Worm (Caenorhabditis elegans) whole organism, dauer: Measurements from ENCODE around the gene F52E4.5.

Source experiments
- unc-62 ChIP-seq: sonication (generic microtip); optimal IDR thresholded peaks from 2 replicates; lab custom pipeline; 2017; ENCODE audit warnings: missing biosample characterization, missing genetic modification reagents, missing genetic modification characterization

F52E4.5 gene

DNA sequence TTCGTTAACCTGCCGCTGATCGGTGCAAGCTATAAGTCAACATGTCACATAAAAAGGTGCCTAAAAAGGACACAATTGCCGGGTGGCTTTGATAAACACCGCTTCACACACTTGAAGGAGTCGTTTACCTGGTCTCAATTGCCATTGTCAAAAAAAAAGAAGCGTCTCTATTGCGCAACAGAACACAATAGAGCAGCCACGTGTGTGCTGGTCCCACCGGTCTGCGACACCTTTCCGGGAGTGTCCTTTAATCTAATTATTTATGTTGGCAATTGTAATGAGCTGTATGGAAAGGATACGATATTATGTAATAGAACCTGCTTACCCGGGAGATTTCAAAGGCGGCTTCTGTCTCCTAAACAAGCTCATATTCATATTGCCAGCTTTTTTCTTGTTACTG lies 25.4 kb downstream of the F52E4.5 start:
- TF ChIP-seq unc-62 (GFP tag; lab: Kevin White, UChicago): no peak

DNA sequence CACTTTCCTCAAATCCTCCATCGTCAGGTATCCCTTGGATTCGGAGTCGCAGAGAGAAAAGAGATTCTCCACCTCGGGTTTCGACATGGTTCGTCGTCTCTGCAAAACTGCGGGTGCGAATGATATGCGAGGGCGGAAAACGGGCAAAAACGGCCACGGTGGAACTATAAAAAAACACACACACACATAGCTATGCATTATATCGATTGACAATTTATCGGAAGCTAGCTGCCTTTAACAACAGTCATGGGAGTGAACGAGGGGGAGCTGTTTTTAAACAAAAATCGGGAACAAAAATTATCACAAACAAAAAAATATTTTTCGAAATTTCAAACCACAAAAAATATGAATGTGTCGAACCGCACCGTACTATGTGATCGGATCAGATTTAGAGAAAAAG lies 27.8 kb downstream of the F52E4.5 start, which contains the start of gene rsef-1:
TSS of gene rsef-1 (minus strand) at position 101 of the 400 bp plus-strand sequence.
- no peak for TF ChIP-seq unc-62 (GFP tag; lab: Kevin White, UChicago)

DNA sequence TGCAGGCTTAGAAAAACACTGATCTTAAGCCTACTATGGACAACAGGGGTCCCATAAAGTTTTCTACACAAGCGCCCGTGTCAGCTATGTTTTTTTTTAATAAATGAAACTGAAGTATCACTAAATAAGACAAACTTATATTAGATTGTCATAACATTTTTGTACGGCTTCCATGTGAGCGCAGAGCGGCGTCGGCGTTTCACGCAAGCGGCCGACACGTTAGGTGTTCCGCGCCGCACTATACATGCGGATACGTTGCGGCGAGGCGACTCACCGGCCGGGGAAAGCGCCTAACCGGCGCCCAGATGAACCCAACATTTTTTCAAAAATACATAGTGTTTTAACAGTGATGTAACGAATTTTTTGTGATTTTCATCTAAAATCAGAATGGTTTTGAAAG lies 29.5 kb downstream of the F52E4.5 start:
- TF ChIP-seq unc-62 (GFP tag; lab: Kevin White, UChicago): no peak

DNA sequence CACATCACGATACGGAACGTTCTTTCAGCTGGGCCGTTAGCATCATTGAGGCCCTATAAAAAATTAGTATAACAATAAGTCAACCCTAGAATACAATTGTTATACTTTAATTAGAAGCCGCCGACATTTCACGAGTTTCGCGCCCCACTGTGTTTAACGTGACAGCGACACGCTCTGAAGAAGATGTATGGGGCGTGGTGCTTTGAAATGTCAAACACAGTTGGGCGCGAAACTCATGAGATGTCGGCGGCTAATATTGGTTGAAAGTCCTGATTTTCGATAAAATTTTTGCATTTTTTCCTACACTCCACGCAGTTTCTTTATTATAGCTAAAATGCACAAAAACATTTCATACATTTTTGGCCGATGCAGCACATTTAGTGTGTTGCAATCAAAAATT lies 31.0 kb downstream of the F52E4.5 start:
- TF ChIP-seq unc-62 (GFP tag; lab: Kevin White, UChicago): no peak

DNA sequence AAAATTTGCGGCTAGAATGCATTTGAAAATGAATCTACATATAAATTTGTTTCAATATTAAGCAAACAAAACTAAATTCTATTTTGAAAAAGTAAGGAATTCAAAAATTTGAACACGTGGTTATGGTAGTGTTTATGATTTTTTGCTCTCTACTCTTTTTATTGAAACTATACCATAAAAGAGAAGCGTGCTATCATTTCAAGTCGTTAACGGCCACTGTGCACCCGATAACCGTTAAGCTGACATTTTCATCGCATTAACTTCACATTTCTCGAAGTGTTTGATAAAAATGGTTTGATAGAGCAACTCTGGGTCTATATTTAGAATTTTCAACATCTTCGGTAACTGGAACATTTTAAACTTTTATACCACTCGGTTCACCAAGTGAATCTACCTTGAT lies 32.3 kb downstream of the F52E4.5 start, which contains the start of gene twk-26:
TSS of gene twk-26 (minus strand) at position 23 of the 400 bp plus-strand sequence.
- TF ChIP-seq unc-62 (GFP tag; lab: Kevin White, UChicago): no peak

DNA sequence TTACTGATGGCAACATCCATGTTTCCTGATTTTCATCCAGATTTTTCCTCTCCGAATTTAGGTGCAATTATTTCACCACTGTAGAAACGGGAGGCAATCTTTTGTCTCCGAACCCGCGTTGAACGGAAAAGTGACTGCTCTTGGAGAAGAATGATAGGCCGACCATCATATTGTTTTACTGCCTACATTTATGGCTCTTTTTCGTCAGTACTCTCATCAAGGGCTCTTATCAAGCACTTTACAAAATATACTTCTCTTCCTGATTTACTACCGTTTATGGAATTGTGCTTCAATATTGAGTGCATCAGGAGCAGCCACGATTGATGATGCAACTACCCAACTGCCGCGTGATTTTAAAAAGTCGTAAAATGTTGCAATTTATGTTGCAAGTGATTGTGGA lies 32.8 kb downstream of the F52E4.5 start:
- TF ChIP-seq unc-62 (GFP tag; lab: Kevin White, UChicago): no peak

DNA sequence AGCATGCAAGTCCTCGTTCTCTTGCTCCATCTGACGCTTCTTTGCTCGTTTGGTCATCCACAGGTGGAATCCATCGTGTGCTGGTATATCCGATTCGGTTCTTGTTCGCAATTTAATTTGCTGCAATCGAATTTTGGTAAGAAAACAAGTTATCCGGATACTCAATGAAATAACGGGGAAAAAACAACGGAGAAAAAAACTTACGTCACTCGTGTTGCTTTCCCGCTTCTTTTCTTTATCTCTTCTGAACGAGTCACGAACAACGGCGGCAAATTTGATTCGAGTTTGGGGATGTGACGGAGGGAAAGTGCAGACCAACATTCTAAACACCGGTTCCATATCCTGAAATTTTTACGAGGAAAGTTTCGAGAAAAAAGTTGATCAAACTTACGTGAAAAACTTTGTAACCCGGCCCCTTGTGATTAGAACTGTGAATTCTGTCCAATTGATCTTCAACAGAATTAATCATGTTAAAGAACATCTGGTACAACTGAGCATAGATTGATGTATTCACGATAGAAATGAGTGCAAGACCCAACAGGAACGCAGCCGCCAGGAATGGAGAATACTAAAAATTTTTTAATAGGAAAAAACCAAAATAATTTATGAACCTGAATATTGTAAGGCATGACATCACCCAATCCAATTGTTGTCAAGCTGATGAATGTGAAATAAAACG lies 35.7 kb downstream of the F52E4.5 start:
- no peak for TF ChIP-seq unc-62 (GFP tag; lab: Kevin White, UChicago)

DNA sequence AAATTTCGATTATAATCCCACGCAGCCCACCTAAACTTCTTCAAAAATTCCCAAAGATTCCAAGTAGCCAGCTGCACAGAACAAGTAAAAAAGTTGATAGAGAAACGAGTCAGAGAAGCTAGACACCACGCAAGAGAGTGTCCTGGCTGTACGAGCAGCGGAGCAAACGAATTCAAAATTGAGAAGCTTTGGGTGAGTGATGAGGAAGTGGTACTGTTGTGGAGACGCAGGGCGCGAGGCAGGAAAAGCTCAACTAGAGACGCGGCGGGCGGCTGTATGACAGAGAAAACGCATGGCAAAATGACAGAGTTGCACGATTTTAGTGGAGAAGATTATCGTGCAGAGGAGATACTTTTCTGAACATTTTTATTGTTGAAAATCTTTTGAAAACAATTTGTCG lies 37.9 kb downstream of the F52E4.5 start:
- no peak for TF ChIP-seq unc-62 (GFP tag; lab: Kevin White, UChicago)

DNA sequence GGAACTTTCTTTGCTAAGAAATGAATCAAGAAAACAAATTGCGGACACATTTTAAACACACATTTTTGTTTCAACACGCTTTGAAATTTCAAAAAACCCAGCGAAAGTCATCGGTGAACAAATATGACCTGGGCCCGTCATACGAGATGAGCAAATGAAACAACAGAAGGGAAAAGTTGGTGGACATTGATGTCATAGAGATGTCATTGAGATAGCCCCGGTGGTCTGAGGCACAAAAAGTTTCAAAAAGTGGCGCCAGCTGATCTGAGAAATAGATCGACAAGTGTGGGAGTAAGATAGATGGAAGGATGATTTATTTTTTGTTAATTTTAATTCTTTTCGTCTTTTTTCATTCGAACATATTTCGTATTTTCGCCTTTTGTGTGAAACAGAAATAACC lies 38.4 kb downstream of the F52E4.5 start:
- no peak for TF ChIP-seq unc-62 (GFP tag; lab: Kevin White, UChicago)

DNA sequence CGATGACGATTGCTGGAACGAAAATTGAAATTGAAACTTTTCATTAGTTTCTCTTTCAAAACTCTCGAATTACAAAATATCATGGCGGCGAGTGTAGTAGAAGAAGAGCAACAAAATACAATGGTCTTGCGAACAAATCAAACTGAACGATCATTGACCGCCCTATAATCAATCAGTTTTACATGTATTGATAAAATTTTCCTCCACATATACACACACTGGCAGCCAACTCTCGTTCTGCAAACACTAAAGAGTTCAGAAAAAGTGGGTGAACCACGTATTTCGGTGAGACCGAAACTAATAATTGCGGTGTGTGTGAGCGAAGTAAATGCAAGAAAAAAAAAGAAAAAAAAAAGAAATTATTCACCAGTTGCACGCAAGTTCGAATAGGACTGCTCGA lies 39.9 kb downstream of the F52E4.5 start:
- no peak for TF ChIP-seq unc-62 (GFP tag; lab: Kevin White, UChicago)

DNA sequence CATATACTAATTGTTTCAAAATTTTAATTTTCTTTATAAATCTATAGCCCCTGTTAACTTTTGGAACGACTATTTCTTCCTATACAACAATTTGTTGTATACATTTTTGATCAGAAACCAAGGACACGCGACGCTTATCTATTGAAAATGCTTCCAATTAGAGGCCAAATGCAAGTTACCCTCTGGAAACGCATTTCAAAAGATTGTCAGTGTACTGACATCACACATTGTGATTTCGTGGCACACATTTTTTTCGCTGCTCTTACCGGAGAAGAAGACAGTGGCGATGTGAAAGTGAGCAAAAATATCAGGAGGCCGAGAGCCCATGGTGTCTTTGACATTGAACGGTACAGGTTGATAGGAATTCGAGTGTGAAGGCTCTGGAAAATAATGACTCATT lies 41.7 kb downstream of the F52E4.5 start, which contains the start of gene cnnm-3:
TSS of gene cnnm-3 (minus strand) at position 382 of the 400 bp plus-strand sequence.
- TF ChIP-seq unc-62 (GFP tag; lab: Kevin White, UChicago): no peak

DNA sequence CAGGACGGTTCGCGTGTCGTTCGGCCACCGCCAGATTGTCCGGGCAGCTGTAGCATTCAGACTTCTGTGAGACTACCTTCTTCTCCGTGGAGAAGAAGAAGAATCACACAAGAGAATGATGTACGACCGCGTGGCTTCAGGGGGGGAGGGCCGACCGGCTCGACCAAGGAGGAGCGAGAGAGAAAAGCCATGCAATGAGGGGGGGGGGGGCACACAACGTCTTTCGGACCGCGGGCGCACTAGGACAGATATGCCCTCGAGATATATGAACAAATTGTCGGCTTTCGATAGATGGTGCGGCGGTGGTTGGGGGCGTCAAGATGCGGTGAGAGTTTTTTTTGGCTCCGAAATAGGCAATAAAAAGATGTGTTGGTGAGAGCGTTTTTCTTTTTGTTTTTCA lies 46.5 kb downstream of the F52E4.5 start:
- no peak for TF ChIP-seq unc-62 (GFP tag; lab: Kevin White, UChicago)

DNA sequence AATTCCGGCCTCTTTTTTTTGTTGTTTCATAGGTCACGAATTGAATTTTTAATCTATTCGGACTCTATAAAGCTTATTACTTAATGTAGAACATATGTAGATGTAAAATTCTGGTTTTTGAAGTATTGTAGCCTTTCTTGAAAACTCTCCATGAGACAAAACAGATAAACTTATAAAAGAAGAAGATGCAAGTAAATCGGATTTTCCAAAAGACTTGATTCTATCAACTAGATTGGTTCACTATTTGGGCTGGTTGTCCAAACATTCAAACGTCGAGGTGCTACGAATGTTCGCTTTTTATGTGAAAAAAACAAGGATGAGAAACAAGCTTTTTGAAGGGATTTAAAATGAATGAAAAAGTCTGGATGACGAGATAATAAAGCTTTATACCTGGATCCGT lies 47.1 kb downstream of the F52E4.5 start:
- TF ChIP-seq unc-62 (GFP tag; lab: Kevin White, UChicago): no peak

DNA sequence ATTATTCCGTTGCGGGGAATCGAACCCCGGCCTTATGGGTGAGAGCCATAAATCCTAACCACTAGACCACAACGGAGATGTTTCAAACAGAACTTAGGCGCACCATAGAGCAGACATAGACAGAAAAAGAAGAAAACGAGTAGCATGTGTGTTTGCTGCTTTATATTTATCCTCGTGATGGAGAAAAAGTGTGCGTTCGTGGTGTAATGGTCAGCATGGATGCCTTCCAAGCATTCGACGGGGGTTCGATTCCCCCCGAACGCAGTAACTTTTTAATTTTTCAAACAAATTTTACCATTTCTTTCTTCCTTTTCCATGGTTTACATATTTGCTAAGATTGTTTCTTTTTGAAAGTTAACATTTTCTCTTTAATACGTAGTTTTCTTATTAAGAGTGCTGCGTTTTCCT lies 51.2 kb downstream of the F52E4.5 start:
- TF ChIP-seq unc-62 (GFP tag; lab: Kevin White, UChicago): peak; percentile 7
